Worm (Caenorhabditis elegans) whole organism, young adult: ENCODE results near the gene F42G4.6.

Experiments
- F10E7.11 ChIP-seq: sonication (generic microtip); optimal IDR thresholded peaks from 2 replicates; lab custom pipeline; 2017; ENCODE audit warnings: mild to moderate bottlenecking, missing genetic modification characterization, moderate library complexity, missing compliant biosample characterization
- F23B12.7 ChIP-seq: sonication (generic microtip); optimal IDR thresholded peaks from 2 replicates; lab custom pipeline; 2017; ENCODE audit warnings: missing genetic modification characterization, mild to moderate bottlenecking, missing compliant biosample characterization, antibody characterized with exemption, moderate library complexity; ENCODE audit not compliant: insufficient read depth
- F33H1.4 ChIP-seq: fragments of 200-800 bp; sonication (Bioruptor generic); IDR thresholded peaks from 2 replicates; pipeline ENCODE4 v1.3.6; 2022; ENCODE audit warnings: missing genetic modification reagents, missing genetic modification characterization, missing compliant biosample characterization
- F39B2.1 ChIP-seq: fragments of 200-800 bp; sonication (Bioruptor generic); IDR thresholded peaks from 2 replicates; pipeline ENCODE4 v1.3.6; 2022; ENCODE audit warnings: missing genetic modification reagents, missing genetic modification characterization, missing compliant biosample characterization
- F57C9.4 ChIP-seq: sonication (generic microtip); optimal IDR thresholded peaks from 2 replicates; lab custom pipeline; 2017; ENCODE audit warnings: mild to moderate bottlenecking, missing genetic modification characterization, missing compliant biosample characterization
- K12H6.12 ChIP-seq: fragments of 200-800 bp; sonication (Bioruptor generic); optimal IDR thresholded peaks from 2 replicates; lab custom pipeline; 2018; ENCODE audit warnings: mild to moderate bottlenecking, missing genetic modification characterization, missing compliant biosample characterization
- ZK185.1 ChIP-seq: sonication (generic microtip); optimal IDR thresholded peaks from 2 replicates; lab custom pipeline; 2016; ENCODE audit warnings: mild to moderate bottlenecking, missing genetic modification characterization, missing compliant biosample characterization; ENCODE audit not compliant: poor library complexity, severe bottlenecking
- ama-1 ChIP-seq, 3 experiments: fragments of 150-350 bp in 1 of 3; sonication (generic microtip) in 2 of 3; optimal IDR thresholded peaks; 2 replicates each; lab custom pipeline; 2014 to 2018; ENCODE audit warnings: missing biosample characterization in 2 of 3, missing genetic modification characterization in 2 of 3, missing genetic modification reagents in 2 of 3
- aptf-2 ChIP-seq: fragments of 200-800 bp; sonication (Bioruptor generic); conservative IDR thresholded peaks from 2 replicates; pipeline ENCODE4 v1.3.6; 2022; ENCODE audit warnings: missing genetic modification reagents, missing genetic modification characterization, missing compliant biosample characterization
- attf-5 ChIP-seq: fragments of 200-800 bp; sonication (Bioruptor generic); optimal IDR thresholded peaks from 2 replicates; lab custom pipeline; 2018; ENCODE audit warnings: mild to moderate bottlenecking, missing genetic modification characterization, missing compliant biosample characterization
- bed-2 ChIP-seq: fragments of 200-800 bp; sonication (Bioruptor generic); IDR thresholded peaks from 2 replicates; pipeline ENCODE4 v1.3.6; 2022; ENCODE audit warnings: missing genetic modification reagents, missing genetic modification characterization, missing compliant biosample characterization
- cebp-1 ChIP-seq, 2 experiments: fragments of 200-800 bp in 1 of 2; sonication (Bioruptor generic) in 1 of 2; sonication (generic microtip) in 1 of 2; IDR thresholded peaks in 1 of 2; optimal IDR thresholded peaks in 1 of 2; 2 replicates each; pipeline versions ENCODE4 v1.3.6 to Lab custom; 2017 to 2022; ENCODE audit warnings: missing compliant biosample characterization in 2 of 2, missing genetic modification characterization in 2 of 2, mild to moderate bottlenecking in 1 of 2, missing genetic modification reagents in 1 of 2, moderate library complexity in 1 of 2
- ceh-91 ChIP-seq: fragments of 200-800 bp; sonication (Bioruptor generic); IDR thresholded peaks from 2 replicates; pipeline ENCODE4 v1.3.6; 2022; ENCODE audit warnings: missing genetic modification reagents, missing genetic modification characterization, missing compliant biosample characterization
- dox-1 ChIP-seq: fragments of 200-800 bp; sonication (Bioruptor generic); IDR thresholded peaks from 2 replicates; pipeline ENCODE4 v1.3.6; 2022; ENCODE audit warnings: missing genetic modification reagents, missing genetic modification characterization, missing compliant biosample characterization
- efl-1 ChIP-seq: fragments of 150-350 bp; optimal IDR thresholded peaks from 2 replicates; lab custom pipeline; 2014; ENCODE audit warnings: missing biosample characterization, missing genetic modification reagents, missing genetic modification characterization
- egl-18 ChIP-seq: fragments of 200-800 bp; sonication (Bioruptor generic); IDR thresholded peaks from 2 replicates; pipeline ENCODE4 v1.3.6; 2022; ENCODE audit warnings: missing genetic modification reagents, missing genetic modification characterization, missing compliant biosample characterization
- ekl-4 ChIP-seq: fragments of 200-800 bp; sonication (Bioruptor generic); IDR thresholded peaks from 2 replicates; pipeline ENCODE4 v1.3.6; 2022; ENCODE audit warnings: missing genetic modification reagents, missing genetic modification characterization, missing compliant biosample characterization
- fkh-3 ChIP-seq: sonication (generic microtip); optimal IDR thresholded peaks from 2 replicates; lab custom pipeline; 2016; ENCODE audit warnings: mild to moderate bottlenecking, missing genetic modification characterization, missing compliant biosample characterization
- hlh-12 ChIP-seq: sonication (generic microtip); optimal IDR thresholded peaks from 2 replicates; lab custom pipeline; 2016; ENCODE audit warnings: missing genetic modification characterization, missing compliant biosample characterization
- hmg-1.2 ChIP-seq: fragments of 200-800 bp; sonication (Bioruptor generic); IDR thresholded peaks from 2 replicates; pipeline ENCODE4 v1.3.6; 2022; ENCODE audit warnings: missing genetic modification reagents, missing genetic modification characterization, missing compliant biosample characterization
- let-607 ChIP-seq, 2 experiments: fragments of 200-800 bp in 1 of 2; sonication (Bioruptor generic) in 1 of 2; sonication (generic microtip) in 1 of 2; optimal IDR thresholded peaks; 2 replicates each; lab custom pipeline; 2016 to 2018; ENCODE audit warnings: mild to moderate bottlenecking in 2 of 2, missing compliant biosample characterization in 2 of 2, missing genetic modification characterization in 2 of 2, moderate library complexity in 2 of 2, missing genotype in 1 of 2
- lin-35 ChIP-seq, 3 experiments: fragments of 150-350 bp in 2 of 3; sonication (generic microtip) in 1 of 3; optimal IDR thresholded peaks; 2 replicates each; lab custom pipeline; 2014 to 2018; ENCODE audit warnings: missing biosample characterization in 3 of 3, missing genetic modification characterization in 3 of 3, missing genetic modification reagents in 3 of 3
- lin-40 ChIP-seq: sonication (generic microtip); optimal IDR thresholded peaks from 2 replicates; lab custom pipeline; 2016; ENCODE audit warnings: missing genetic modification characterization, mild to moderate bottlenecking, missing compliant biosample characterization, missing genotype, missing genetic modification reagents
- lin-54 ChIP-seq: fragments of 200-800 bp; sonication (Bioruptor generic); optimal IDR thresholded peaks from 2 replicates; lab custom pipeline; 2018; ENCODE audit warnings: mild to moderate bottlenecking, missing genetic modification characterization, missing compliant biosample characterization
- madf-3 ChIP-seq: fragments of 200-800 bp; sonication (Bioruptor generic); IDR thresholded peaks from 2 replicates; pipeline ENCODE4 v1.3.6; 2022; ENCODE audit warnings: missing genetic modification reagents, missing genetic modification characterization, missing compliant biosample characterization
- madf-6 ChIP-seq: fragments of 200-800 bp; sonication (Bioruptor generic); IDR thresholded peaks from 2 replicates; pipeline ENCODE4 v1.3.6; 2022; ENCODE audit warnings: missing genetic modification reagents, missing genetic modification characterization, missing compliant biosample characterization
- madf-8 ChIP-seq: fragments of 200-800 bp; sonication (Bioruptor generic); conservative IDR thresholded peaks from 2 replicates; pipeline ENCODE4 v1.3.6; 2022; ENCODE audit warnings: missing genetic modification reagents, missing genetic modification characterization, missing compliant biosample characterization
- mcd-1 ChIP-seq: fragments of 200-800 bp; sonication (Bioruptor generic); IDR thresholded peaks from 2 replicates; pipeline ENCODE4 v1.3.6; 2022; ENCODE audit warnings: missing genetic modification reagents, missing genetic modification characterization, missing compliant biosample characterization
- mes-4 ChIP-seq: sonication (generic microtip); optimal IDR thresholded peaks from 2 replicates; lab custom pipeline; 2016; ENCODE audit warnings: missing genotype, missing genetic modification characterization, missing compliant biosample characterization
- nfyb-1 ChIP-seq: fragments of 200-800 bp; sonication (Bioruptor generic); IDR thresholded peaks from 2 replicates; pipeline ENCODE4 v1.3.6; 2022; ENCODE audit warnings: missing genetic modification reagents, missing genetic modification characterization, missing compliant biosample characterization
- nhr-80 ChIP-seq: sonication (generic microtip); optimal IDR thresholded peaks from 2 replicates; lab custom pipeline; 2016; ENCODE audit warnings: missing genetic modification characterization, missing compliant biosample characterization
- pbrm-1 ChIP-seq: fragments of 200-800 bp; sonication (Bioruptor generic); IDR thresholded peaks from 2 replicates; pipeline ENCODE4 v1.3.6; 2022; ENCODE audit warnings: missing genetic modification reagents, missing genetic modification characterization, missing compliant biosample characterization
- snpc-4 ChIP-seq, 5 experiments: fragments of 150-350 bp in 1 of 5; sonication (generic microtip) in 4 of 5; optimal IDR thresholded peaks; 2 replicates each; lab custom pipeline; 2014 to 2018; ENCODE audit warnings: missing genetic modification characterization in 5 of 5, missing biosample characterization in 3 of 5, antibody characterized with exemption in 2 of 5, mild to moderate bottlenecking in 2 of 5, missing compliant biosample characterization in 2 of 5, missing genotype in 2 of 5, moderate library complexity in 2 of 5, missing genetic modification reagents in 1 of 5
- somi-1 ChIP-seq: fragments of 200-800 bp; sonication (Bioruptor generic); optimal IDR thresholded peaks from 2 replicates; lab custom pipeline; 2018; ENCODE audit warnings: mild to moderate bottlenecking, missing genetic modification characterization, missing compliant biosample characterization
- unc-62 ChIP-seq: fragments of 150-350 bp; optimal IDR thresholded peaks from 2 replicates; lab custom pipeline; 2014; ENCODE audit warnings: missing biosample characterization, missing genetic modification reagents, missing genetic modification characterization
- xnd-1 ChIP-seq: sonication (generic microtip); optimal IDR thresholded peaks from 2 replicates; lab custom pipeline; 2016; ENCODE audit warnings: missing genotype, missing genetic modification reagents, missing genetic modification characterization, missing compliant biosample characterization
- zfh-2 ChIP-seq: fragments of 200-800 bp; sonication (Bioruptor generic); conservative IDR thresholded peaks from 2 replicates; pipeline ENCODE4 v1.3.6; 2022; ENCODE audit warnings: missing genetic modification reagents, missing genetic modification characterization, missing compliant biosample characterization
- ztf-22 ChIP-seq: fragments of 200-800 bp; sonication (Bioruptor generic); optimal IDR thresholded peaks from 2 replicates; lab custom pipeline; 2018; ENCODE audit warnings: mild to moderate bottlenecking, missing genetic modification characterization, moderate library complexity, missing compliant biosample characterization
- ztf-3 ChIP-seq: fragments of 200-800 bp; sonication (Bioruptor generic); optimal IDR thresholded peaks from 2 replicates; lab custom pipeline; 2018; ENCODE audit warnings: mild to moderate bottlenecking, missing genetic modification characterization, missing compliant biosample characterization
- ztf-6 ChIP-seq: fragments of 200-800 bp; sonication (Bioruptor generic); IDR thresholded peaks from 2 replicates; pipeline ENCODE4 v1.3.6; 2022; ENCODE audit warnings: missing genetic modification reagents, missing genetic modification characterization, missing compliant biosample characterization

F42G4.6 gene

DNA sequence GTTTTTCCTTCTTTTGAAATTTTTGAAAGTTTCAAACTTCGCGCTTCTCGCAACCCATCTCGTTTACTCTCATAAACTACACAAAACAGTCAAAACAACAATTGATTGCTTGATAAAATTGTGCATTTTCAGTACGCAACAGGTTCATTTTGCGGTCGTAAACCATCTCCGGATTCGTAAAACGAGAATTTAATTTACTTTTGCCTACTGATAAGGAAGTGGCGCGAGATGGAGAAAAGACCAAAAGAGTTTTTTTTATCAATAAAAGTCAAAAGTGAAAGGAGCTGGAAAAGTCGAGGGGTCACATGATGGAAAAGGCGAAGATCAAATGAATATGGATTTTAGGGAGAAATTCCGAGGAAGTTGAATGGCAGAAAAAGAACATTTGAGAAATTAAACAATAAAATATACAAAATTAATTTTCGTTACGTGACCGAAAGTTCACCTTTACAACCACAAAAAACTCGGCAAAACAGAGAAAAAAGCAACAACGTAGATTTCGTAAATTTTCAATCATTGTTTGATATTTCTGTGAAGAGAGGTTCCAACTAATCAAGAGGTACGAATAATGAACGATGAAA is at the start of gene F42G4.6:
Gene F42G4.6 (plus strand): TSS at position 531 of the 581 bp plus-strand sequence.
- TF ChIP-seq nfyb-1 (GFP tag; lab: Robert Waterston, UW): no peak
- peak; percentile 65 for TF ChIP-seq nhr-80 (tag; lab: Kevin White, UChicago)
- TF ChIP-seq unc-62: peak; percentile 16

DNA sequence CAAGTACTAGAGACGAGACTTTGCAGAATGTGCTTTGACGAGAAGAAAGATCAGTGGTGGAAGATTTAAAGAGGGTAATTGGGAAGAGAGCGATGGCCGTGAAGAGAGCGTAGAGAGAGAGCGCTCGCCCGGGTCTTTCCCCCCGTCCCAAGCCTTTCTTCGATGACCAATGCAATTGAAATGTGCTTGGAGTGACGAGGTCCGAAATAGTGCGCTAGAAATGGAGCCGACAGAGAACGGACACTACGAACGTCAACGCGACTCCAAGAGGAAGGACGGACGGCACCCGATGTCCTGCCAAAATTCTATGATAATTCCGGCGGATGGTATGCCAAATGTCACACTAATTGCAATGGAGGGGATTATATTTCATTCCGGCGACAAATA is 49.1 kb upstream of the F42G4.6 start:
- TF ChIP-seq bed-2: no peak
- TF ChIP-seq ztf-6 (GFP tag; lab: Robert Waterston, UW): no peak
- no peak for TF ChIP-seq cebp-1 (GFP tag; IDR thresholded peaks at IDR 0.05; lab: Robert Waterston, UW)
- peak; percentile 8 for TF ChIP-seq cebp-1 (tag; optimal IDR thresholded peaks at IDR 0.05; lab: Kevin White, UChicago)
- no peak for TF ChIP-seq F57C9.4 (tag; lab: Kevin White, UChicago)
- 0 out of 2 replicates have a peak, but pooled peaks have one; percentile 13 for TF ChIP-seq madf-3 (GFP tag; lab: Robert Waterston, UW)
- TF ChIP-seq xnd-1 (tag; lab: Kevin White, UChicago): no peak
- no peak for TF ChIP-seq F23B12.7 (tag; lab: Kevin White, UChicago)
- peak; percentile 33; the same call in 1 of the 2 replicates for TF ChIP-seq hmg-1.2
- no peak for TF ChIP-seq ztf-22 (GFP tag; lab: Kevin White, UChicago)
- no peak for TF ChIP-seq F39B2.1 (GFP tag; lab: Robert Waterston, UW)
- peak; percentile 61; the same call in 1 of the 2 replicates for TF ChIP-seq zfh-2 (GFP tag; lab: Robert Waterston, UW)
- TF ChIP-seq, all 124 proteins: peak for 4

DNA sequence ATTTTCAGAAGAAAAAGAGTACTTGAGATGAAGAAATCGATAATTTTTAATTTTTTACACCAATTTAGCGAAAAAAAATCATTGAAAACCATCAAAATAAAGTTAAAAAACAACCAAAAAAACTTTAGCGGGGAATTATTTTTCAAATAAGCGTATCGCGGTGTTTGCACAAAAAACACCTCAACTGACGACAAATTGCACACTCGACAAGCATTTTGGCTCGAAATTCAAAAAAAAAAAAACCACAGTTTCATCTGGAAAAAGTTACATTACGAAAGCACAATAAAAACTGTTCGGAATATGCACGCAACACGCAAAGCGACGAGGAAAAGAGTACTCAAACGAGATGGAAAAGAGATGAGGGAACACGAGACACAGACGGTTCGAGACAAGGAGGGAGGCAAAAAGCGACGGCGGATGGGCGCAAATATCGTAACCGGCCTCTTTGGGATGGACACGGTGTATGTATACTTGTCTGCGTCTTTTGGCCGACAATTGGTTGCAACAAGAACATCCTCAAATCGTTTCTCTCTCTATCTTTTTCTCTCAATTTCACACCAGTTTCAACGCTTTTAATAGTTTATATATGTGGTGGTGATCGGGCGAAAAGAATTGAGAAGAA is 48.5 kb upstream of the F42G4.6 start:
- TF ChIP-seq hmg-1.2 (peak; percentile 44; the same call in 1 of the 2 replicates), xnd-1 (tag; lab: Kevin White, UChicago) (peak; percentile 2), let-607 (tag; optimal IDR thresholded peaks at IDR 0.05; lab: Kevin White, UChicago) (no peak), snpc-4 (GFP tag; optimal IDR thresholded peaks at IDR 0.05; lab: Kevin White, UChicago) (no peak), snpc-4 (tag; optimal IDR thresholded peaks at IDR 0.05; lab: Kevin White, UChicago) (peak in 2 of 4 experiments; percentile 4 to 5), pbrm-1 (no peak), mes-4 (tag; lab: Kevin White, UChicago) (no peak), ama-1 (optimal IDR thresholded peaks at IDR 0.05; lab: Kevin White, UChicago) (no peak), ama-1 (GFP tag; optimal IDR thresholded peaks at IDR 0.05; lab: Kevin White, UChicago) (no peak), somi-1 (GFP tag; lab: Kevin White, UChicago) (no peak), mcd-1 (GFP tag; lab: Robert Waterston, UW) (peak; percentile 34), ekl-4 (0 out of 2 replicates have a peak, but pooled peaks have one; percentile 9), lin-54 (GFP tag; lab: Kevin White, UChicago) (peak; percentile 41), cebp-1 (GFP tag; IDR thresholded peaks at IDR 0.05; lab: Robert Waterston, UW) (no peak), cebp-1 (tag; optimal IDR thresholded peaks at IDR 0.05; lab: Kevin White, UChicago) (peak; percentile 62), dox-1 (peak; percentile 24; the same call in 1 of the 2 replicates), fkh-3 (no peak), lin-40 (tag; lab: Kevin White, UChicago) (peak; percentile 38), nhr-80 (tag; lab: Kevin White, UChicago) (peak; percentile 71), F39B2.1 (GFP tag; lab: Robert Waterston, UW) (no peak), K12H6.12 (tag; lab: Kevin White, UChicago) (no peak), efl-1 (peak; percentile 58), attf-5 (GFP tag; lab: Kevin White, UChicago) (peak; percentile 47), ZK185.1 (tag; lab: Kevin White, UChicago) (peak; percentile 3), madf-6 (GFP tag; lab: Robert Waterston, UW) (peak; percentile 9; the same call in 1 of the 2 replicates), F33H1.4 (GFP tag; lab: Robert Waterston, UW) (peak; percentile 28; the same call in 1 of the 2 replicates), egl-18 (GFP tag; lab: Robert Waterston, UW) (no peak), madf-8 (peak; percentile 34; the same call in 1 of the 2 replicates), lin-35 (GFP tag; optimal IDR thresholded peaks at IDR 0.05; lab: Kevin White, UChicago) (no peak), zfh-2 (GFP tag; lab: Robert Waterston, UW) (peak; percentile 70), hlh-12 (tag; lab: Kevin White, UChicago) (no peak), ceh-91 (no peak), F10E7.11 (tag; lab: Kevin White, UChicago) (no peak), aptf-2 (GFP tag; lab: Robert Waterston, UW) (no peak), ztf-3 (GFP tag; lab: Kevin White, UChicago) (no peak)
